Fruit fly (Drosophila melanogaster) whole organism, embryonic: Measurements from ENCODE around the gene Rh4.

Experiments used
- ATbp ChIP-seq: fragments of 200-800 bp; sonication (Bioruptor generic); optimal IDR thresholded peaks from 2 replicates; lab custom pipeline; 2017; ENCODE audit warnings: missing biosample characterization, mild to moderate bottlenecking, missing genetic modification characterization, missing genetic modification reagents
- Abd-B ChIP-seq: fragments of 200-800 bp; sonication (Bioruptor generic); optimal IDR thresholded peaks from 2 replicates; lab custom pipeline; 2018; ENCODE audit warnings: missing biosample characterization, mild to moderate bottlenecking, missing genetic modification characterization, moderate library complexity
- BEAF-32 ChIP-seq: fragments of 200-800 bp; sonication (Bioruptor generic); optimal IDR thresholded peaks from 3 replicates; lab custom pipeline; 2017; ENCODE audit warnings: missing biosample characterization, missing genetic modification characterization, mild to moderate bottlenecking, moderate library complexity, missing genetic modification reagents
- CG10979 ChIP-seq: fragments of 200-800 bp; sonication (Bioruptor generic); optimal IDR thresholded peaks from 2 replicates; lab custom pipeline; 2018; ENCODE audit warnings: missing biosample characterization, mild to moderate bottlenecking, missing genetic modification characterization, moderate library complexity
- CG11695 ChIP-seq: fragments of 200-800 bp; sonication (Bioruptor generic); IDR thresholded peaks from 3 replicates; pipeline ENCODE4 v1.3.6; 2022; ENCODE audit warnings: missing biosample characterization, missing genetic modification characterization
- CG11723 ChIP-seq: fragments of 200-800 bp; sonication (Bioruptor generic); optimal IDR thresholded peaks from 2 replicates; lab custom pipeline; 2017; ENCODE audit warnings: missing biosample characterization, mild to moderate bottlenecking, missing genetic modification characterization
- CG12071 ChIP-seq: fragments of 200-800 bp; sonication (Bioruptor generic); optimal IDR thresholded peaks from 3 replicates; lab custom pipeline; 2018; ENCODE audit warnings: missing biosample characterization, mild to moderate bottlenecking, missing genetic modification characterization
- CG13775 ChIP-seq: fragments of 200-800 bp; sonication (Bioruptor generic); optimal IDR thresholded peaks from 3 replicates; lab custom pipeline; 2017; ENCODE audit warnings: missing biosample characterization, mild to moderate bottlenecking, missing genetic modification characterization
- CG1603 ChIP-seq: fragments of 200-800 bp; sonication (Bioruptor generic); optimal IDR thresholded peaks from 2 replicates; lab custom pipeline; 2019; ENCODE audit warnings: missing biosample characterization, mild to moderate bottlenecking, missing genetic modification characterization, moderate library complexity
- CG17568 ChIP-seq: fragments of 200-800 bp; sonication (Bioruptor generic); optimal IDR thresholded peaks from 2 replicates; lab custom pipeline; 2018; ENCODE audit warnings: missing biosample characterization, mild to moderate bottlenecking, missing genetic modification characterization, moderate library complexity
- CG17829 ChIP-seq: fragments of 200-800 bp; optimal IDR thresholded peaks from 2 replicates; lab custom pipeline; 2019; ENCODE audit warnings: missing biosample characterization, mild to moderate bottlenecking, missing genetic modification characterization, moderate library complexity
- CG18262 ChIP-seq: fragments of 200-800 bp; optimal IDR thresholded peaks from 3 replicates; lab custom pipeline; 2019; ENCODE audit warnings: missing biosample characterization, mild to moderate bottlenecking, missing genetic modification characterization, moderate library complexity
- CG18599 ChIP-seq: fragments of 200-800 bp; sonication (Bioruptor generic); optimal IDR thresholded peaks from 3 replicates; lab custom pipeline; 2017; ENCODE audit warnings: missing biosample characterization, missing genetic modification characterization, mild to moderate bottlenecking, moderate library complexity, missing genetic modification reagents
- CG18619 ChIP-seq: fragments of 200-800 bp; sonication (Bioruptor generic); optimal IDR thresholded peaks from 3 replicates; lab custom pipeline; 2017; ENCODE audit warnings: missing biosample characterization, mild to moderate bottlenecking, missing genetic modification characterization
- CG2120 ChIP-seq: fragments of 200-800 bp; sonication (Bioruptor generic); optimal IDR thresholded peaks from 3 replicates; lab custom pipeline; 2016; ENCODE audit warnings: missing biosample characterization, missing genetic modification characterization
- CG2129 ChIP-seq: fragments of 200-800 bp; sonication (Bioruptor generic); IDR thresholded peaks from 2 replicates; pipeline ENCODE4 v1.3.6; 2022; ENCODE audit warnings: missing biosample characterization, missing genetic modification characterization; ENCODE audit not compliant: partially characterized antibody
- CG2875 ChIP-seq: fragments of 200-800 bp; sonication (Bioruptor generic); optimal IDR thresholded peaks from 2 replicates; lab custom pipeline; 2017; ENCODE audit warnings: missing biosample characterization, mild to moderate bottlenecking, missing genetic modification characterization, missing genetic modification reagents
- CG30431 ChIP-seq: fragments of 200-800 bp; sonication (Bioruptor generic); optimal IDR thresholded peaks from 2 replicates; lab custom pipeline; 2017; ENCODE audit warnings: missing biosample characterization, missing genetic modification characterization
- CG31441 ChIP-seq: fragments of 200-800 bp; sonication (Bioruptor generic); IDR thresholded peaks from 2 replicates; pipeline ENCODE4 v1.3.6; 2022; ENCODE audit warnings: missing biosample characterization, missing genetic modification characterization
- CG4730 ChIP-seq: fragments of 200-800 bp; sonication (Bioruptor generic); IDR thresholded peaks from 2 replicates; pipeline ENCODE4 v1.3.6; 2022; ENCODE audit warnings: missing biosample characterization, missing genetic modification characterization
- CG5180 ChIP-seq: fragments of 200-800 bp; sonication (Bioruptor generic); optimal IDR thresholded peaks from 3 replicates; lab custom pipeline; 2017; ENCODE audit warnings: missing biosample characterization, missing genetic modification characterization, mild to moderate bottlenecking, moderate library complexity, missing genetic modification reagents
- CG6683 ChIP-seq: fragments of 200-800 bp; sonication (Bioruptor generic); optimal IDR thresholded peaks from 2 replicates; lab custom pipeline; 2017; ENCODE audit warnings: missing biosample characterization, mild to moderate bottlenecking, missing genetic modification characterization, missing genetic modification reagents
- CG8359 ChIP-seq: fragments of 200-800 bp; sonication (Bioruptor generic); optimal IDR thresholded peaks from 2 replicates; lab custom pipeline; 2017; ENCODE audit warnings: missing biosample characterization, mild to moderate bottlenecking, missing genetic modification characterization, borderline replicate concordance
- Doc3 ChIP-seq: fragments of 200-800 bp; sonication (Bioruptor generic); IDR thresholded peaks from 3 replicates; pipeline ENCODE4 v1.3.6; 2022; ENCODE audit warnings: missing biosample characterization, missing genetic modification characterization; ENCODE audit not compliant: partially characterized antibody
- E2f1 ChIP-seq: fragments of 200-800 bp; sonication (Bioruptor generic); IDR thresholded peaks from 2 replicates; pipeline ENCODE4 v1.3.6; 2022; ENCODE audit warnings: missing biosample characterization, missing genetic modification characterization
- Eip74EF ChIP-seq, 2 experiments: fragments of 200-800 bp in 1 of 2; fragments of >200 bp in 1 of 2; sonication (Bioruptor generic) in 1 of 2; optimal IDR thresholded peaks; 2 replicates each; lab custom pipeline; 2017 to 2019; ENCODE audit warnings: missing biosample characterization in 2 of 2, missing genetic modification characterization in 2 of 2, mild to moderate bottlenecking in 1 of 2, moderate library complexity in 1 of 2
- Hand ChIP-seq: fragments of 200-800 bp; sonication (Bioruptor generic); optimal IDR thresholded peaks from 2 replicates; lab custom pipeline; 2017; ENCODE audit warnings: mild to moderate bottlenecking, missing biosample characterization, missing genetic modification reagents, missing genetic modification characterization
- Hmr ChIP-seq: fragments of 200-800 bp; sonication (Bioruptor generic); optimal IDR thresholded peaks from 3 replicates; lab custom pipeline; 2017; ENCODE audit warnings: mild to moderate bottlenecking, missing biosample characterization, missing genetic modification reagents, missing genetic modification characterization
- Hr3 ChIP-seq: fragments of 200-800 bp; sonication (Bioruptor generic); optimal IDR thresholded peaks from 3 replicates; lab custom pipeline; 2016; ENCODE audit warnings: missing biosample characterization, missing genetic modification characterization
- Mes4 ChIP-seq: fragments of 200-800 bp; sonication (Bioruptor generic); optimal IDR thresholded peaks from 2 replicates; lab custom pipeline; 2016; ENCODE audit warnings: missing biosample characterization, missing genetic modification characterization
- Optix ChIP-seq: fragments of 200-800 bp; sonication (Bioruptor generic); IDR thresholded peaks from 3 replicates; pipeline ENCODE4 v1.3.6; 2022; ENCODE audit warnings: missing biosample characterization, missing genetic modification characterization
- Ravus ChIP-seq: fragments of 200-800 bp; sonication (Bioruptor generic); IDR thresholded peaks from 2 replicates; pipeline ENCODE4 v1.3.6; 2022; ENCODE audit warnings: missing biosample characterization, missing genetic modification characterization
- Six4 ChIP-seq: fragments of 200-800 bp; sonication (Bioruptor generic); optimal IDR thresholded peaks from 2 replicates; lab custom pipeline; 2016; ENCODE audit warnings: missing biosample characterization, missing genetic modification characterization
- Trl ChIP-seq, 3 experiments: fragments of >200 bp in 2 of 3; fragments of 200-800 bp in 1 of 3; sonication (Bioruptor generic) in 1 of 3; optimal IDR thresholded peaks; 2 replicates in 1 of 3; 3 replicates in 2 of 3; lab custom pipeline; 2016 to 2017; ENCODE audit warnings: missing biosample characterization in 1 of 3, missing genetic modification characterization in 1 of 3
- caup ChIP-seq: fragments of 200-800 bp; sonication (Bioruptor generic); optimal IDR thresholded peaks from 3 replicates; lab custom pipeline; 2017; ENCODE audit warnings: missing biosample characterization, mild to moderate bottlenecking, missing genetic modification characterization, moderate library complexity; ENCODE audit not compliant: severe bottlenecking
- chn ChIP-seq: fragments of 200-800 bp; sonication (Bioruptor generic); optimal IDR thresholded peaks from 2 replicates; lab custom pipeline; 2016; ENCODE audit warnings: missing biosample characterization, missing genetic modification characterization
- ci ChIP-seq: fragments of 200-800 bp; sonication (Bioruptor generic); IDR thresholded peaks from 3 replicates; pipeline ENCODE4 v1.3.6; 2022; ENCODE audit warnings: missing biosample characterization, missing genetic modification characterization
- dmrt99B ChIP-seq: fragments of 200-800 bp; sonication (Bioruptor generic); optimal IDR thresholded peaks from 2 replicates; lab custom pipeline; 2018; ENCODE audit warnings: missing biosample characterization, mild to moderate bottlenecking, missing genetic modification characterization, moderate library complexity
- esg ChIP-seq: fragments of 200-800 bp; sonication (Bioruptor generic); conservative IDR thresholded peaks from 2 replicates; pipeline ENCODE4 v1.3.6; 2022; ENCODE audit warnings: missing biosample characterization, missing genetic modification characterization
- fd96Cb ChIP-seq: fragments of 200-800 bp; sonication (Bioruptor generic); optimal IDR thresholded peaks from 2 replicates; lab custom pipeline; 2018; ENCODE audit warnings: missing biosample characterization, mild to moderate bottlenecking, missing genetic modification characterization, moderate library complexity
- gcm ChIP-seq: fragments of 200-800 bp; sonication (Bioruptor generic); optimal IDR thresholded peaks from 2 replicates; lab custom pipeline; 2019; ENCODE audit warnings: missing biosample characterization, mild to moderate bottlenecking, missing genetic modification characterization, moderate library complexity
- gsb-n ChIP-seq: fragments of 200-800 bp; sonication (Bioruptor generic); optimal IDR thresholded peaks from 3 replicates; lab custom pipeline; 2018; ENCODE audit warnings: missing biosample characterization, mild to moderate bottlenecking, missing genetic modification characterization
- ind ChIP-seq: fragments of 200-800 bp; sonication (Bioruptor generic); optimal IDR thresholded peaks from 3 replicates; lab custom pipeline; 2016; ENCODE audit warnings: missing biosample characterization, missing genetic modification characterization
- kay ChIP-seq: fragments of 200-800 bp; sonication (Bioruptor generic); optimal IDR thresholded peaks from 2 replicates; lab custom pipeline; 2016; ENCODE audit warnings: missing biosample characterization, missing genetic modification characterization
- luna ChIP-seq: fragments of 200-800 bp; sonication (Bioruptor generic); optimal IDR thresholded peaks from 2 replicates; lab custom pipeline; 2016; ENCODE audit warnings: missing biosample characterization, missing genetic modification characterization
- pum ChIP-seq: fragments of 200-800 bp; sonication (Bioruptor generic); optimal IDR thresholded peaks from 2 replicates; lab custom pipeline; 2016; ENCODE audit warnings: missing biosample characterization, missing genetic modification characterization
- row ChIP-seq: fragments of 200-800 bp; sonication (Bioruptor generic); IDR thresholded peaks from 3 replicates; pipeline ENCODE4 v1.3.6; 2022; ENCODE audit warnings: missing biosample characterization, missing genetic modification characterization
- sima ChIP-seq: fragments of 200-800 bp; sonication (Bioruptor generic); optimal IDR thresholded peaks from 2 replicates; lab custom pipeline; 2016; ENCODE audit warnings: missing biosample characterization, missing genetic modification characterization

Gene Rh4

DNA sequence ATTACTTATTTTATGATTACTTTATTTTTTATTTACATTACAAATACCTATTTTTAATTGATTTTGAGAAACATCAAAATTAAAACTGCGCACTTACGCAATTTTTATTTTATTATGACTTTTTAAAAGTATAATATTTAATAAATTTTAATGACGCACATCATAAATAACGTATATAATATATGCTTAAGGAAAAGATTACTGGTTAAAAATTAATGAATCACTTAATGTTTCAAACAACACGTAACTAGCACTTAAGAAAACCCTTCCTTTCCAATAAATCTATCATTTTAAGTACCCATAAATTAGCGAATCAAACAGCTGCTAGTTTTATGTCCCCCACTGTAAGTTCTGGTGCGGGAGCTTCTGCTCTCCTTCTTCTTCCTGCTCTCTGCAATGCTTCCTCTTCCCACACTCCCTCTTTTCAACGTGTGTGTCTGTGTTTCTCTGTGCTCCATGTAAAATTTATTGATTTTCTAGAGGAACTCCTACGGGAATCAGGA lies 55.4 kb downstream of the Rh4 start (continued):
- peak; percentile 81 for TF ChIP-seq CG18619 (GFP tag; lab: Kevin White, UChicago)
- peak; percentile 70 for TF ChIP-seq row
- peak; percentile 34; the same call in 1 of the 2 replicates for TF ChIP-seq CG4730 (GFP tag; lab: Robert Waterston, UW)
- TF ChIP-seq CG31441, result peak; percentile 85
- no peak for TF ChIP-seq Mes4
- TF ChIP-seq gsb-n (tag; lab: Kevin White, UChicago), result peak; percentile 61
- peak; percentile 81 for TF ChIP-seq CG13775
- TF ChIP-seq BEAF-32 (GFP tag; lab: Kevin White, UChicago), result no peak
- TF ChIP-seq CG12071, result peak; percentile 23
- no peak for TF ChIP-seq sima (GFP tag; lab: Kevin White, UChicago)
- peak; percentile 47 for TF ChIP-seq CG30431
- peak; percentile 30 for TF ChIP-seq ind (GFP tag; lab: Kevin White, UChicago)
- peak; percentile 77 for TF ChIP-seq dmrt99B (tag; lab: Kevin White, UChicago)
- TF ChIP-seq CG2129, result no peak
- peak; percentile 56; the same call in 2 of the 3 replicates for TF ChIP-seq CG11695 (GFP tag; lab: Robert Waterston, UW)
- TF ChIP-seq Hr3 (GFP tag; lab: Kevin White, UChicago), result peak; percentile 71
- peak; percentile 51 for TF ChIP-seq caup
- peak; percentile 42 for TF ChIP-seq CG2120 (GFP tag; lab: Kevin White, UChicago)
- peak; percentile 42 for TF ChIP-seq CG11723 (GFP tag; lab: Kevin White, UChicago)
- peak; percentile 54; the same call in 2 of the 3 replicates for TF ChIP-seq ci (GFP tag; lab: Robert Waterston, UW)
- TF ChIP-seq gcm, result peak; percentile 64
- peak; percentile 79 for TF ChIP-seq Hmr (GFP tag; lab: Kevin White, UChicago)
- peak; percentile 41 for TF ChIP-seq kay (GFP tag; lab: Kevin White, UChicago)
- peak; percentile 2 for TF ChIP-seq CG8359 (GFP tag; lab: Kevin White, UChicago)
- no peak for TF ChIP-seq Doc3 (GFP tag; lab: Robert Waterston, UW)
- peak; percentile 46 for TF ChIP-seq CG5180 (GFP tag; lab: Kevin White, UChicago)
- peak; percentile 59 for TF ChIP-seq ATbp (GFP tag; lab: Kevin White, UChicago)
- TF ChIP-seq CG1603 (tag; lab: Kevin White, UChicago), result no peak
- TF ChIP-seq CG18599 (GFP tag; lab: Kevin White, UChicago), result peak; percentile 67
- TF ChIP-seq CG17568, result peak; percentile 5
- peak; percentile 42 for TF ChIP-seq Hand (GFP tag; lab: Kevin White, UChicago)
- TF ChIP-seq Ravus (GFP tag; lab: Robert Waterston, UW), result no peak
- peak in 1 of 2 experiments; percentile 27 for TF ChIP-seq Trl (optimal IDR thresholded peaks at IDR 0.05; lab: Kevin White, UChicago)
- no peak for TF ChIP-seq Trl (GFP tag; optimal IDR thresholded peaks at IDR 0.05; lab: Kevin White, UChicago)
- TF ChIP-seq CG2875, result peak; percentile 20
- TF ChIP-seq chn (GFP tag; lab: Kevin White, UChicago), result peak; percentile 3
- TF ChIP-seq Six4 (GFP tag; lab: Kevin White, UChicago), result peak; percentile 30
- no peak for TF ChIP-seq Optix
- peak in 1 of 2 experiments; percentile 17 for TF ChIP-seq Eip74EF (GFP tag; optimal IDR thresholded peaks at IDR 0.05; lab: Kevin White, UChicago)
- no peak for TF ChIP-seq luna (GFP tag; lab: Kevin White, UChicago)
- TF ChIP-seq esg, result peak; percentile 40
- TF ChIP-seq CG10979, result peak; percentile 84
- no peak for TF ChIP-seq pum (GFP tag; lab: Kevin White, UChicago)
- peak; percentile 30 for TF ChIP-seq Abd-B (GFP tag; lab: Kevin White, UChicago)
- peak; percentile 20; the same call in 1 of the 2 replicates for TF ChIP-seq E2f1 (GFP tag; lab: Robert Waterston, UW)
- TF ChIP-seq fd96Cb (tag; lab: Kevin White, UChicago), result peak; percentile 72
- peak; percentile 78 for TF ChIP-seq CG17829 (tag; lab: Kevin White, UChicago)
- peak; percentile 89 for TF ChIP-seq CG18262
- TF ChIP-seq CG6683 (GFP tag; lab: Kevin White, UChicago), result peak; percentile 60
